Fruit fly (Drosophila melanogaster) whole organism, embryonic: ENCODE results near the gene Sk2.

Experiments used
- Antp ChIP-seq: fragments of 200-800 bp; sonication (Bioruptor generic); optimal IDR thresholded peaks from 3 replicates; lab custom pipeline; 2016; ENCODE audit warnings: missing biosample characterization, missing genetic modification characterization
- Bteb2 ChIP-seq: fragments of 200-800 bp; sonication (Bioruptor generic); optimal IDR thresholded peaks from 2 replicates; lab custom pipeline; 2016; ENCODE audit warnings: missing biosample characterization, missing genetic modification characterization
- CG10565 ChIP-seq: fragments of 200-800 bp; sonication (Bioruptor generic); optimal IDR thresholded peaks from 3 replicates; lab custom pipeline; 2016; ENCODE audit warnings: missing biosample characterization, mild to moderate bottlenecking, missing genetic modification characterization
- CG11723 ChIP-seq: fragments of 200-800 bp; sonication (Bioruptor generic); optimal IDR thresholded peaks from 2 replicates; lab custom pipeline; 2017; ENCODE audit warnings: missing biosample characterization, mild to moderate bottlenecking, missing genetic modification characterization
- CG12744 ChIP-seq: fragments of 200-800 bp; sonication (Bioruptor generic); optimal IDR thresholded peaks from 2 replicates; lab custom pipeline; 2016; ENCODE audit warnings: missing biosample characterization, missing genetic modification characterization
- CG14441 ChIP-seq: fragments of 200-800 bp; sonication (Bioruptor generic); IDR thresholded peaks from 2 replicates; pipeline ENCODE4 v1.3.6; 2022; ENCODE audit warnings: missing biosample characterization, missing genetic modification characterization
- CG15601 ChIP-seq: fragments of 200-800 bp; sonication (Bioruptor generic); optimal IDR thresholded peaks from 3 replicates; lab custom pipeline; 2019; ENCODE audit warnings: missing biosample characterization, mild to moderate bottlenecking, missing genetic modification characterization, moderate library complexity
- CG16863 ChIP-seq: fragments of 200-800 bp; sonication (Bioruptor generic); optimal IDR thresholded peaks from 3 replicates; lab custom pipeline; 2016; ENCODE audit warnings: missing biosample characterization, missing genetic modification characterization
- CG17186 ChIP-seq: fragments of 200-800 bp; sonication (Bioruptor generic); optimal IDR thresholded peaks from 3 replicates; lab custom pipeline; 2017; ENCODE audit warnings: missing biosample characterization, missing genetic modification reagents, missing genetic modification characterization
- CG17328 ChIP-seq: fragments of 200-800 bp; sonication (Bioruptor generic); IDR thresholded peaks from 2 replicates; pipeline ENCODE4 v1.3.6; 2022; ENCODE audit warnings: missing biosample characterization, missing genetic modification characterization
- CG17612 ChIP-seq: fragments of 200-800 bp; sonication (Bioruptor generic); IDR thresholded peaks from 2 replicates; pipeline ENCODE4 v1.3.6; 2022; ENCODE audit warnings: missing biosample characterization, missing genetic modification characterization
- CG2116 ChIP-seq: fragments of 200-800 bp; sonication (Bioruptor generic); optimal IDR thresholded peaks from 3 replicates; lab custom pipeline; 2018; ENCODE audit warnings: missing biosample characterization, mild to moderate bottlenecking, missing genetic modification characterization
- CG30403 ChIP-seq: fragments of 200-800 bp; sonication (Bioruptor generic); optimal IDR thresholded peaks from 3 replicates; lab custom pipeline; 2016; ENCODE audit warnings: missing biosample characterization, missing genetic modification characterization
- CG3065 ChIP-seq: fragments of 200-800 bp; sonication (Bioruptor generic); optimal IDR thresholded peaks from 2 replicates; lab custom pipeline; 2016; ENCODE audit warnings: missing biosample characterization, missing genetic modification characterization
- CG3726 ChIP-seq: fragments of 200-800 bp; sonication (Bioruptor generic); IDR thresholded peaks from 3 replicates; pipeline ENCODE4, ENCODE4 v1.3.6; 2022; ENCODE audit warnings: missing biosample characterization, missing genetic modification characterization
- CG4854 ChIP-seq: fragments of 200-800 bp; sonication (Bioruptor generic); optimal IDR thresholded peaks from 2 replicates; lab custom pipeline; 2016; ENCODE audit warnings: missing biosample characterization, missing genetic modification characterization, inconsistent platforms
- CG5180 ChIP-seq: fragments of 200-800 bp; sonication (Bioruptor generic); optimal IDR thresholded peaks from 3 replicates; lab custom pipeline; 2017; ENCODE audit warnings: missing biosample characterization, missing genetic modification characterization, mild to moderate bottlenecking, moderate library complexity, missing genetic modification reagents
- CG6689 ChIP-seq: fragments of 200-800 bp; sonication (Bioruptor generic); IDR thresholded peaks from 2 replicates; pipeline ENCODE4 v1.3.6; 2022; ENCODE audit warnings: missing biosample characterization, missing genetic modification characterization
- CG7372 ChIP-seq: fragments of 200-800 bp; sonication (Bioruptor generic); IDR thresholded peaks from 2 replicates; pipeline ENCODE4 v1.3.6; 2022; ENCODE audit warnings: missing biosample characterization, missing genetic modification characterization
- CG9817 ChIP-seq: fragments of 200-800 bp; sonication (Bioruptor generic); optimal IDR thresholded peaks from 2 replicates; lab custom pipeline; 2018; ENCODE audit warnings: missing biosample characterization, mild to moderate bottlenecking, missing genetic modification characterization, moderate library complexity
- CTCF ChIP-seq: fragments of 200-800 bp; sonication (Bioruptor generic); optimal IDR thresholded peaks from 2 replicates; lab custom pipeline; 2017; ENCODE audit warnings: missing biosample characterization, mild to moderate bottlenecking, missing genetic modification characterization, moderate library complexity
- CkIIα-i1 ChIP-seq: fragments of 200-800 bp; sonication (Bioruptor generic); IDR thresholded peaks from 2 replicates; pipeline ENCODE4 v1.3.6; 2022; ENCODE audit warnings: missing biosample characterization, missing genetic modification characterization
- D ChIP-seq, 2 experiments: fragments of 200-800 bp in 1 of 2; fragments of >200 bp in 1 of 2; sonication (Bioruptor generic) in 1 of 2; optimal IDR thresholded peaks; 2 replicates in 1 of 2; 3 replicates in 1 of 2; lab custom pipeline; 2017; ENCODE audit warnings: mild to moderate bottlenecking in 1 of 2, missing biosample characterization in 1 of 2, missing genetic modification characterization in 1 of 2, missing genetic modification reagents in 1 of 2
- Dp ChIP-seq: fragments of 200-800 bp; sonication (Bioruptor generic); optimal IDR thresholded peaks from 2 replicates; lab custom pipeline; 2018; ENCODE audit warnings: missing biosample characterization, mild to moderate bottlenecking, missing genetic modification characterization, moderate library complexity
- Eip74EF ChIP-seq, 2 experiments: fragments of 200-800 bp in 1 of 2; fragments of >200 bp in 1 of 2; sonication (Bioruptor generic) in 1 of 2; optimal IDR thresholded peaks; 2 replicates each; lab custom pipeline; 2017 to 2019; ENCODE audit warnings: missing biosample characterization in 2 of 2, missing genetic modification characterization in 2 of 2, mild to moderate bottlenecking in 1 of 2, moderate library complexity in 1 of 2
- Fer3 ChIP-seq: fragments of 200-800 bp; sonication (Bioruptor generic); optimal IDR thresholded peaks from 2 replicates; lab custom pipeline; 2018; ENCODE audit warnings: missing biosample characterization, mild to moderate bottlenecking, missing genetic modification characterization, moderate library complexity
- HLHmδ ChIP-seq: fragments of 200-800 bp; sonication (Bioruptor generic); optimal IDR thresholded peaks from 2 replicates; lab custom pipeline; 2018; ENCODE audit warnings: missing biosample characterization, mild to moderate bottlenecking, missing genetic modification characterization, moderate library complexity
- Hand ChIP-seq: fragments of 200-800 bp; sonication (Bioruptor generic); optimal IDR thresholded peaks from 2 replicates; lab custom pipeline; 2017; ENCODE audit warnings: mild to moderate bottlenecking, missing biosample characterization, missing genetic modification reagents, missing genetic modification characterization
- Hsf ChIP-seq: fragments of 200-800 bp; sonication (Bioruptor generic); optimal IDR thresholded peaks from 3 replicates; lab custom pipeline; 2016; ENCODE audit warnings: missing biosample characterization, missing genetic modification characterization
- NK7.1 ChIP-seq: fragments of 200-800 bp; sonication (Bioruptor generic); optimal IDR thresholded peaks from 3 replicates; lab custom pipeline; 2016; ENCODE audit warnings: missing biosample characterization, missing genetic modification characterization
- Stat92E ChIP-seq, 3 experiments: fragments of >200 bp in 2 of 3; fragments of 200-800 bp in 1 of 3; sonication (Bioruptor generic) in 1 of 3; optimal IDR thresholded peaks; 2 replicates each; lab custom pipeline; 2017 to 2019; ENCODE audit warnings: missing biosample characterization in 3 of 3, missing genetic modification characterization in 3 of 3, mild to moderate bottlenecking in 1 of 3, moderate library complexity in 1 of 3
- Trl ChIP-seq, 3 experiments: fragments of >200 bp in 2 of 3; fragments of 200-800 bp in 1 of 3; sonication (Bioruptor generic) in 1 of 3; optimal IDR thresholded peaks; 2 replicates in 1 of 3; 3 replicates in 2 of 3; lab custom pipeline; 2016 to 2017; ENCODE audit warnings: missing biosample characterization in 1 of 3, missing genetic modification characterization in 1 of 3
- YL-1 ChIP-seq: fragments of 200-800 bp; sonication (Bioruptor generic); optimal IDR thresholded peaks from 3 replicates; lab custom pipeline; 2017; ENCODE audit warnings: missing biosample characterization, mild to moderate bottlenecking, missing genetic modification characterization
- al ChIP-seq: fragments of 200-800 bp; sonication (Bioruptor generic); IDR thresholded peaks from 2 replicates; pipeline ENCODE4 v1.3.6; 2022; ENCODE audit warnings: missing biosample characterization, missing genetic modification characterization
- aop ChIP-seq: fragments of 200-800 bp; sonication (Bioruptor generic); IDR thresholded peaks from 2 replicates; pipeline ENCODE4 v1.3.6; 2022; ENCODE audit warnings: missing biosample characterization, missing genetic modification characterization
- az2 ChIP-seq: fragments of 200-800 bp; sonication (Bioruptor generic); optimal IDR thresholded peaks from 3 replicates; lab custom pipeline; 2016; ENCODE audit warnings: missing biosample characterization, missing genetic modification characterization
- croc ChIP-seq: fragments of 200-800 bp; sonication (Bioruptor generic); conservative IDR thresholded peaks from 3 replicates; pipeline ENCODE4 v1.3.6; 2022; ENCODE audit warnings: missing biosample characterization, missing genetic modification characterization
- ewg ChIP-seq: fragments of 200-800 bp; sonication (Bioruptor generic); optimal IDR thresholded peaks from 3 replicates; lab custom pipeline; 2017; ENCODE audit warnings: mild to moderate bottlenecking, missing biosample characterization, missing genetic modification reagents, missing genetic modification characterization
- ind ChIP-seq: fragments of 200-800 bp; sonication (Bioruptor generic); optimal IDR thresholded peaks from 3 replicates; lab custom pipeline; 2016; ENCODE audit warnings: missing biosample characterization, missing genetic modification characterization
- nmo ChIP-seq: fragments of 200-800 bp; sonication (Bioruptor generic); optimal IDR thresholded peaks from 2 replicates; lab custom pipeline; 2018; ENCODE audit warnings: missing biosample characterization, mild to moderate bottlenecking, missing genetic modification characterization, moderate library complexity
- pb ChIP-seq: fragments of 200-800 bp; sonication (Bioruptor generic); optimal IDR thresholded peaks from 3 replicates; lab custom pipeline; 2016; ENCODE audit warnings: missing biosample characterization, missing genetic modification characterization
- psq ChIP-seq: fragments of 200-800 bp; sonication (Bioruptor generic); optimal IDR thresholded peaks from 2 replicates; lab custom pipeline; 2017; ENCODE audit warnings: missing biosample characterization, missing genetic modification characterization
- sim ChIP-seq: fragments of 200-800 bp; sonication (Bioruptor generic); IDR thresholded peaks from 2 replicates; pipeline ENCODE4 v1.3.6; 2022; ENCODE audit warnings: missing biosample characterization, missing genetic modification characterization
- so ChIP-seq: fragments of 200-800 bp; sonication (Bioruptor generic); IDR thresholded peaks from 3 replicates; pipeline ENCODE4 v1.3.6; 2022; ENCODE audit warnings: missing biosample characterization, missing genetic modification characterization
- tna ChIP-seq: fragments of 200-800 bp; sonication (Bioruptor generic); IDR thresholded peaks from 2 replicates; pipeline ENCODE4 v1.3.6; 2022; ENCODE audit warnings: missing biosample characterization, missing genetic modification characterization; ENCODE audit not compliant: partially characterized antibody
- zen ChIP-seq: fragments of 200-800 bp; sonication (Bioruptor generic); optimal IDR thresholded peaks from 3 replicates; lab custom pipeline; 2018; ENCODE audit warnings: missing biosample characterization, mild to moderate bottlenecking, missing genetic modification characterization, moderate library complexity
- zfh1 ChIP-seq: fragments of 200-800 bp; sonication (Bioruptor generic); IDR thresholded peaks from 3 replicates; pipeline ENCODE4 v1.3.6; 2022; ENCODE audit warnings: missing biosample characterization, missing genetic modification characterization

Gene Sk2

dm6 chr3L:3070274-3071204, 23.7 kb downstream of the Sk2 start, which contains the start of the genes CG32486 and PAN3 (continued):
- TF ChIP-seq CG4854 (GFP tag; lab: Kevin White, UChicago) (no peak), Stat92E (GFP tag; optimal IDR thresholded peaks at IDR 0.05; lab: Kevin White, UChicago) (peak in 1 of 3 experiments; percentile 62), CG10565 (GFP tag; lab: Kevin White, UChicago) (no peak), CG12744 (GFP tag; lab: Kevin White, UChicago) (peak; percentile 5), CG15601 (tag; lab: Kevin White, UChicago) (peak; percentile 67), CTCF (GFP tag; lab: Kevin White, UChicago) (no peak), CG17328 (GFP tag; lab: Robert Waterston, UW) (peak; percentile 53), CG14441 (GFP tag; lab: Robert Waterston, UW) (0 out of 2 replicates have a peak, but pooled peaks have one; percentile 18), az2 (GFP tag; lab: Kevin White, UChicago) (no peak), CG3726 (GFP tag; lab: Robert Waterston, UW) (no peak), psq (GFP tag; lab: Kevin White, UChicago) (peak; percentile 95), Bteb2 (no peak), Hand (GFP tag; lab: Kevin White, UChicago) (peak; percentile 49), YL-1 (GFP tag; lab: Kevin White, UChicago) (peak; percentile 54), Trl (optimal IDR thresholded peaks at IDR 0.05; lab: Kevin White, UChicago) (peak; percentile 31 to 49), Trl (GFP tag; optimal IDR thresholded peaks at IDR 0.05; lab: Kevin White, UChicago) (peak; percentile 63), CG17612 (GFP tag; lab: Robert Waterston, UW) (no peak), zen (tag; lab: Kevin White, UChicago) (peak; percentile 52), ind (GFP tag; lab: Kevin White, UChicago) (peak; percentile 8), CG6689 (GFP tag; lab: Robert Waterston, UW) (peak; percentile 17; the same call in 1 of the 2 replicates), D (optimal IDR thresholded peaks at IDR 0.05; lab: Kevin White, UChicago) (no peak), D (GFP tag; optimal IDR thresholded peaks at IDR 0.05; lab: Kevin White, UChicago) (peak; percentile 38), sim (GFP tag; lab: Robert Waterston, UW) (no peak), al (GFP tag; lab: Robert Waterston, UW) (no peak), CG7372 (no peak), pb (no peak), croc (GFP tag; lab: Robert Waterston, UW) (no peak), CG30403 (peak; percentile 38), CG3065 (peak; percentile 3), CG9817 (tag; lab: Kevin White, UChicago) (peak; percentile 31), Antp (GFP tag; lab: Kevin White, UChicago) (peak; percentile 39), CG11723 (peak; percentile 4), NK7.1 (GFP tag; lab: Kevin White, UChicago) (no peak), HLHmδ (peak; percentile 85), Fer3 (peak; percentile 48), so (no peak), zfh1 (GFP tag; lab: Robert Waterston, UW) (peak; percentile 55; the same call in 1 of the 3 replicates), CkIIα-i1 (GFP tag; lab: Robert Waterston, UW) (no peak), CG16863 (GFP tag; lab: Kevin White, UChicago) (no peak), tna (GFP tag; lab: Robert Waterston, UW) (peak; percentile 56), CG17186 (GFP tag; lab: Kevin White, UChicago) (peak; percentile 51), nmo (GFP tag; lab: Kevin White, UChicago) (peak; percentile 83), Dp (peak; percentile 61), CG5180 (GFP tag; lab: Kevin White, UChicago) (peak; percentile 19), Hsf (GFP tag; lab: Kevin White, UChicago) (peak; percentile 10), aop (GFP tag; lab: Robert Waterston, UW) (peak; percentile 96), CG2116 (GFP tag; lab: Kevin White, UChicago) (peak; percentile 83), ewg (GFP tag; lab: Kevin White, UChicago) (peak; percentile 26), Eip74EF (GFP tag; optimal IDR thresholded peaks at IDR 0.05; lab: Kevin White, UChicago) (peak in 1 of 2 experiments; percentile 50)
